Worm (Caenorhabditis elegans) whole organism, late embryonic: Measurements from ENCODE around the gene ZC21.6.

Experiments
- K02D7.2 ChIP-seq: sonication (generic microtip); optimal IDR thresholded peaks from 2 replicates; lab custom pipeline; 2017; ENCODE audit warnings: mild to moderate bottlenecking, missing genetic modification characterization, missing compliant biosample characterization
- K09A11.1 ChIP-seq: sonication (generic microtip); optimal IDR thresholded peaks from 2 replicates; lab custom pipeline; 2017; ENCODE audit warnings: antibody characterized with exemption, mild to moderate bottlenecking, missing genetic modification characterization, missing compliant biosample characterization; ENCODE audit not compliant: insufficient read depth
- T23F11.4 ChIP-seq: fragments of 200-800 bp; sonication (Bioruptor generic); optimal IDR thresholded peaks from 2 replicates; lab custom pipeline; 2018; ENCODE audit warnings: mild to moderate bottlenecking, missing genetic modification characterization, missing compliant biosample characterization
- Y22D7AL.16 ChIP-seq: sonication (generic microtip); optimal IDR thresholded peaks from 2 replicates; lab custom pipeline; 2016; ENCODE audit warnings: missing genetic modification characterization, missing compliant biosample characterization
- ahr-1 ChIP-seq: sonication (generic microtip); optimal IDR thresholded peaks from 2 replicates; lab custom pipeline; 2016; ENCODE audit warnings: missing genetic modification characterization, missing compliant biosample characterization
- ceh-19 ChIP-seq: fragments of 200-800 bp; sonication (Bioruptor generic); optimal IDR thresholded peaks from 2 replicates; lab custom pipeline; 2018; ENCODE audit warnings: mild to moderate bottlenecking, missing genetic modification characterization, missing compliant biosample characterization
- ceh-22 ChIP-seq: sonication (generic microtip); optimal IDR thresholded peaks from 2 replicates; lab custom pipeline; 2017; ENCODE audit warnings: missing biosample characterization, missing genetic modification characterization
- ceh-24 ChIP-seq: sonication (generic microtip); optimal IDR thresholded peaks from 2 replicates; lab custom pipeline; 2016; ENCODE audit warnings: mild to moderate bottlenecking, missing genetic modification characterization, missing compliant biosample characterization
- ceh-30 ChIP-seq: fragments of 150-350 bp; optimal IDR thresholded peaks from 2 replicates; lab custom pipeline; 2014; ENCODE audit warnings: missing biosample characterization, missing genetic modification characterization
- ceh-31 ChIP-seq: sonication (generic microtip); optimal IDR thresholded peaks from 2 replicates; lab custom pipeline; 2016; ENCODE audit warnings: missing genetic modification characterization, missing compliant biosample characterization
- ceh-34 ChIP-seq: sonication (generic microtip); optimal IDR thresholded peaks from 2 replicates; lab custom pipeline; 2016; ENCODE audit warnings: mild to moderate bottlenecking, missing genetic modification characterization, missing compliant biosample characterization
- ceh-48 ChIP-seq: sonication (generic microtip); optimal IDR thresholded peaks from 2 replicates; lab custom pipeline; 2016; ENCODE audit warnings: missing genetic modification characterization, inconsistent platforms, missing compliant biosample characterization
- ceh-9 ChIP-seq: sonication (generic microtip); optimal IDR thresholded peaks from 2 replicates; lab custom pipeline; 2016; ENCODE audit warnings: mild to moderate bottlenecking, missing genetic modification characterization, inconsistent platforms, missing compliant biosample characterization
- che-1 ChIP-seq: sonication (generic microtip); optimal IDR thresholded peaks from 2 replicates; lab custom pipeline; 2016; ENCODE audit warnings: mild to moderate bottlenecking, missing genetic modification characterization, missing compliant biosample characterization
- elt-4 ChIP-seq: sonication (generic microtip); optimal IDR thresholded peaks from 2 replicates; lab custom pipeline; 2016; ENCODE audit warnings: missing genetic modification characterization, missing compliant biosample characterization
- ets-4 ChIP-seq: sonication (generic microtip); optimal IDR thresholded peaks from 2 replicates; lab custom pipeline; 2016; ENCODE audit warnings: missing genetic modification characterization, missing compliant biosample characterization
- eyg-1 ChIP-seq: sonication (generic microtip); optimal IDR thresholded peaks from 2 replicates; lab custom pipeline; 2016; ENCODE audit warnings: missing genotype, missing genetic modification characterization, missing compliant biosample characterization
- fax-1 ChIP-seq: sonication (generic microtip); optimal IDR thresholded peaks from 2 replicates; lab custom pipeline; 2016; ENCODE audit warnings: missing genotype, missing genetic modification characterization, missing compliant biosample characterization
- fkh-10 ChIP-seq: fragments of 150-350 bp; optimal IDR thresholded peaks from 2 replicates; lab custom pipeline; 2014; ENCODE audit warnings: missing biosample characterization, missing genetic modification reagents, missing genetic modification characterization
- gmeb-2 ChIP-seq: sonication (generic microtip); optimal IDR thresholded peaks from 2 replicates; lab custom pipeline; 2016; ENCODE audit warnings: missing genetic modification characterization, inconsistent platforms, missing compliant biosample characterization
- hlh-13 ChIP-seq: fragments of 200-800 bp; sonication (Bioruptor generic); optimal IDR thresholded peaks from 2 replicates; lab custom pipeline; 2018; ENCODE audit warnings: mild to moderate bottlenecking, missing genetic modification characterization, missing compliant biosample characterization
- hlh-15 ChIP-seq: sonication (generic microtip); optimal IDR thresholded peaks from 2 replicates; lab custom pipeline; 2016; ENCODE audit warnings: missing genetic modification characterization, missing compliant biosample characterization
- hlh-30 ChIP-seq: sonication (generic microtip); optimal IDR thresholded peaks from 2 replicates; lab custom pipeline; 2017; ENCODE audit warnings: antibody characterized with exemption, missing genetic modification characterization, missing compliant biosample characterization; ENCODE audit not compliant: insufficient read depth
- hlh-6 ChIP-seq: sonication (generic microtip); optimal IDR thresholded peaks from 2 replicates; lab custom pipeline; 2016; ENCODE audit warnings: missing genotype, missing genetic modification characterization, missing compliant biosample characterization
- lim-6 ChIP-seq: sonication (generic microtip); optimal IDR thresholded peaks from 2 replicates; lab custom pipeline; 2016; ENCODE audit warnings: missing genetic modification characterization, missing compliant biosample characterization
- lin-11 ChIP-seq: fragments of 200-800 bp; sonication (Bioruptor generic); optimal IDR thresholded peaks from 2 replicates; lab custom pipeline; 2018; ENCODE audit warnings: mild to moderate bottlenecking, missing genetic modification characterization, missing compliant biosample characterization
- nfya-1 ChIP-seq: sonication (generic microtip); optimal IDR thresholded peaks from 2 replicates; lab custom pipeline; 2017; ENCODE audit warnings: missing genetic modification characterization, mild to moderate bottlenecking, missing compliant biosample characterization, antibody characterized with exemption, moderate library complexity
- nhr-11 ChIP-seq: fragments of 150-350 bp; optimal IDR thresholded peaks from 2 replicates; lab custom pipeline; 2014; ENCODE audit warnings: missing biosample characterization, missing genetic modification characterization
- nhr-232 ChIP-seq: sonication (generic microtip); optimal IDR thresholded peaks from 2 replicates; lab custom pipeline; 2016; ENCODE audit warnings: missing genetic modification characterization, missing compliant biosample characterization
- odd-2 ChIP-seq: sonication (generic microtip); optimal IDR thresholded peaks from 2 replicates; lab custom pipeline; 2017; ENCODE audit warnings: antibody characterized with exemption, mild to moderate bottlenecking, missing genetic modification characterization, missing compliant biosample characterization
- pax-1 ChIP-seq: fragments of 150-350 bp; optimal IDR thresholded peaks from 2 replicates; lab custom pipeline; 2014; ENCODE audit warnings: missing biosample characterization, missing genetic modification characterization
- pha-2 ChIP-seq: sonication (generic microtip); optimal IDR thresholded peaks from 2 replicates; lab custom pipeline; 2017; ENCODE audit warnings: mild to moderate bottlenecking, missing genetic modification characterization, missing compliant biosample characterization
- pha-4 ChIP-seq: fragments of 150-350 bp; optimal IDR thresholded peaks from 2 replicates; lab custom pipeline; 2018; ENCODE audit warnings: missing biosample characterization, missing genetic modification reagents, missing genetic modification characterization
- rnt-1 ChIP-seq: sonication (generic microtip); optimal IDR thresholded peaks from 2 replicates; lab custom pipeline; 2016; ENCODE audit warnings: missing genetic modification characterization, missing compliant biosample characterization
- sdc-2 ChIP-seq: sonication (generic microtip); optimal IDR thresholded peaks from 2 replicates; lab custom pipeline; 2016; ENCODE audit warnings: missing genotype, missing genetic modification characterization, missing compliant biosample characterization
- tbx-7 ChIP-seq: sonication (generic microtip); optimal IDR thresholded peaks from 2 replicates; lab custom pipeline; 2016; ENCODE audit warnings: missing genotype, missing genetic modification characterization, missing compliant biosample characterization
- unc-55 ChIP-seq: sonication (generic microtip); optimal IDR thresholded peaks from 2 replicates; lab custom pipeline; 2017; ENCODE audit warnings: missing biosample characterization, missing genetic modification reagents, missing genetic modification characterization
- unc-86 ChIP-seq: sonication (generic microtip); optimal IDR thresholded peaks from 2 replicates; lab custom pipeline; 2016; ENCODE audit warnings: missing genetic modification characterization, missing compliant biosample characterization
- zip-5 ChIP-seq: sonication (generic microtip); optimal IDR thresholded peaks from 2 replicates; lab custom pipeline; 2016; ENCODE audit warnings: missing genetic modification characterization, missing compliant biosample characterization
- ztf-16 ChIP-seq: sonication (generic microtip); optimal IDR thresholded peaks from 2 replicates; lab custom pipeline; 2017; ENCODE audit warnings: missing genetic modification characterization, missing compliant biosample characterization

Gene ZC21.6

ce11 chrIII:8560836-8561235, 15.4 kb upstream of the ZC21.6 start, which contains the start of gene acdh-6:
Gene acdh-6 (plus strand): TSS chrIII:8561136.
- TF ChIP-seq lim-6 (tag; lab: Kevin White, UChicago) (no peak), zip-5 (tag; lab: Kevin White, UChicago) (no peak), nhr-232 (no peak), hlh-13 (GFP tag; lab: Kevin White, UChicago) (no peak)

- TF ChIP-seq ceh-22 (tag; lab: Kevin White, UChicago) = no peak
- TF ChIP-seq ets-4 (tag; lab: Kevin White, UChicago) = no peak
- TF ChIP-seq ceh-31 = no peak
- no peak for TF ChIP-seq che-1 (tag; lab: Kevin White, UChicago)
- TF ChIP-seq fkh-10 = no peak
- no peak for TF ChIP-seq eyg-1 (tag; lab: Kevin White, UChicago)
- TF ChIP-seq nhr-11 (tag; lab: Kevin White, UChicago) = no peak
- TF ChIP-seq ztf-16 = no peak
- TF ChIP-seq unc-55 (GFP tag; lab: Kevin White, UChicago) = no peak
- no peak for TF ChIP-seq tbx-7 (tag; lab: Kevin White, UChicago)
- TF ChIP-seq hlh-6 = no peak
- TF ChIP-seq ceh-34 (tag; lab: Kevin White, UChicago) = no peak
- no peak for TF ChIP-seq ceh-48 (tag; lab: Kevin White, UChicago)
- no peak for TF ChIP-seq hlh-15 (tag; lab: Kevin White, UChicago)
- no peak for TF ChIP-seq pax-1
- TF ChIP-seq K02D7.2 (tag; lab: Kevin White, UChicago) = no peak
- no peak for TF ChIP-seq gmeb-2 (tag; lab: Kevin White, UChicago)
- TF ChIP-seq lin-11 = no peak
- TF ChIP-seq fax-1 (tag; lab: Kevin White, UChicago) = no peak
- TF ChIP-seq ceh-9 (tag; lab: Kevin White, UChicago) = no peak
- TF ChIP-seq, all 69 proteins: peak for 0
Measured at ce11 chrIII:8560398-8560797, 15.0 kb upstream of the ZC21.6 start.

ce11 chrIII:8556836-8557385, 11.5 kb upstream of the ZC21.6 start, which contains the start of gene C02D5.2:
Gene C02D5.2 (plus strand): TSS chrIII:8557335.
- TF ChIP-seq ceh-31 (peak; percentile 12), ceh-34 (tag; lab: Kevin White, UChicago) (peak; percentile 35), unc-86 (tag; lab: Kevin White, UChicago) (no peak), hlh-6 (no peak), rnt-1 (tag; lab: Kevin White, UChicago) (peak; percentile 19), nfya-1 (peak; percentile 28), hlh-30 (tag; lab: Kevin White, UChicago) (peak; percentile 12), unc-55 (GFP tag; lab: Kevin White, UChicago) (peak; percentile 97)

ce11 chrIII:8555682-8556081, 10.3 kb upstream of the ZC21.6 start:
- TF ChIP-seq sdc-2 (tag; lab: Kevin White, UChicago) (no peak), ceh-30 (tag; lab: Kevin White, UChicago) (no peak), lim-6 (tag; lab: Kevin White, UChicago) (no peak), odd-2 (tag; lab: Kevin White, UChicago) (no peak), ets-4 (tag; lab: Kevin White, UChicago) (no peak), ahr-1 (tag; lab: Kevin White, UChicago) (no peak), fkh-10 (no peak), T23F11.4 (GFP tag; lab: Kevin White, UChicago) (no peak), pha-4 (no peak), ceh-24 (tag; lab: Kevin White, UChicago) (no peak), pha-2 (no peak), Y22D7AL.16 (no peak), ceh-19 (no peak), elt-4 (no peak), ceh-34 (tag; lab: Kevin White, UChicago) (no peak), K09A11.1 (tag; lab: Kevin White, UChicago) (no peak), rnt-1 (tag; lab: Kevin White, UChicago) (no peak), ztf-16 (no peak), gmeb-2 (tag; lab: Kevin White, UChicago) (no peak)
